Worm (Caenorhabditis elegans): ENCODE data around the gene M163.9.

M163.9 gene

ce11 chrX:14503800-14504550 lies 34.6 kb downstream of the M163.9 start, which contains the start of gene M163.1 (continued):
- TF ChIP-seq gei-17 (GFP tag; optimal IDR thresholded peaks at IDR 0.05) (no peak), Y67H2A.10 (GFP tag; conservative IDR thresholded peaks at IDR 0.05) (no peak), ceh-58 (GFP tag; IDR thresholded peaks at IDR 0.05) (no peak), athp-1 (tag; optimal IDR thresholded peaks at IDR 0.05) (no peak), egl-18 (GFP tag; IDR thresholded peaks at IDR 0.05) (no peak), tbp1 (GFP tag; optimal IDR thresholded peaks at IDR 0.05) (no peak), fkh-3 (tag; optimal IDR thresholded peaks at IDR 0.05) (no peak), mes-4 (tag; optimal IDR thresholded peaks at IDR 0.05) (no peak), ztf-22 (GFP tag; optimal IDR thresholded peaks at IDR 0.05) (no peak), ceh-79 (tag; optimal IDR thresholded peaks at IDR 0.05) (no peak), chd-7 (tag; optimal IDR thresholded peaks at IDR 0.05) (no peak), attf-6 (GFP tag; IDR thresholded peaks at IDR 0.05) (no peak), hsf-1 (GFP tag; IDR thresholded peaks at IDR 0.05) (no peak), egrh-3 (GFP tag; IDR thresholded peaks at IDR 0.05) (peak; percentile 29; the same call in 1 of the 2 replicates), C17E4.6 (GFP tag; IDR thresholded peaks at IDR 0.05) (no peak), ceh-100 (GFP tag; IDR thresholded peaks at IDR 0.05) (no peak), aptf-2 (GFP tag; conservative IDR thresholded peaks at IDR 0.05) (no peak), dox-1 (GFP tag; IDR thresholded peaks at IDR 0.05) (peak; percentile 64), F52B5.7 (tag; optimal IDR thresholded peaks at IDR 0.05) (no peak), nfya-2 (GFP tag; IDR thresholded peaks at IDR 0.05) (no peak), unc-62 (GFP tag; optimal IDR thresholded peaks at IDR 0.05) (peak; percentile 13), let-607 (tag; optimal IDR thresholded peaks at IDR 0.05) (no peak)

ce11 chrX:14504551-14504902 lies 35.1 kb downstream of the M163.9 start:
- no peak for TF ChIP-seq Y53F4B.3 (GFP tag; IDR thresholded peaks at IDR 0.05)
- TF ChIP-seq nhr-80 (tag; optimal IDR thresholded peaks at IDR 0.05) = peak; percentile 38

- TF ChIP-seq chd-7 (tag; optimal IDR thresholded peaks at IDR 0.05) = peak; percentile 52
- no peak for TF ChIP-seq attf-3 (GFP tag; conservative IDR thresholded peaks at IDR 0.05)
- TF ChIP-seq Y79H2A.3 (GFP tag; conservative IDR thresholded peaks at IDR 0.05) = no peak
- peak; percentile 16 for TF ChIP-seq tbp1 (GFP tag; optimal IDR thresholded peaks at IDR 0.05)
- no peak for TF ChIP-seq tbx-9 (tag; optimal IDR thresholded peaks at IDR 0.05; ENCODE audit: borderline replicate concordance)
- TF ChIP-seq ama-1 (optimal IDR thresholded peaks at IDR 0.05) = no peak
- TF ChIP-seq ama-1 (GFP tag; optimal IDR thresholded peaks at IDR 0.05) = no peak
- no peak for TF ChIP-seq egl-18 (GFP tag; IDR thresholded peaks at IDR 0.05)
- TF ChIP-seq ztf-26 (tag; optimal IDR thresholded peaks at IDR 0.05) = peak; percentile 18
- no peak for TF ChIP-seq mel-28 (tag; optimal IDR thresholded peaks at IDR 0.05; ENCODE audit: borderline replicate concordance)
- TF ChIP-seq cebp-1 (GFP tag; IDR thresholded peaks at IDR 0.05) = no peak
- TF ChIP-seq cebp-1 (tag; optimal IDR thresholded peaks at IDR 0.05) = peak; percentile 73
- TF ChIP-seq zfh-2 (GFP tag; conservative IDR thresholded peaks at IDR 0.05) = peak; percentile 98
- no peak for TF ChIP-seq Y67H2A.10 (GFP tag; conservative IDR thresholded peaks at IDR 0.05)
- no peak for TF ChIP-seq hsf-1 (GFP tag; IDR thresholded peaks at IDR 0.05)
- TF ChIP-seq T26A5.8 (tag; optimal IDR thresholded peaks at IDR 0.05) = no peak
- no peak for TF ChIP-seq lsl-1 (GFP tag; optimal IDR thresholded peaks at IDR 0.05)
- TF ChIP-seq attf-5 (GFP tag; optimal IDR thresholded peaks at IDR 0.05) = no peak
- TF ChIP-seq him-1 (tag; optimal IDR thresholded peaks at IDR 0.05) = no peak
- no peak for TF ChIP-seq bed-1 (GFP tag; IDR thresholded peaks at IDR 0.05)
- TF ChIP-seq hmg-20 (GFP tag; IDR thresholded peaks at IDR 0.05) = no peak
- TF ChIP-seq nhr-120 (GFP tag; IDR thresholded peaks at IDR 0.05) = no peak
- TF ChIP-seq hrde-1 (tag; optimal IDR thresholded peaks at IDR 0.05; ENCODE audit: borderline replicate concordance) = no peak
- TF ChIP-seq ekl-4 (GFP tag; IDR thresholded peaks at IDR 0.05) = no peak
- TF ChIP-seq B0035.1 (tag; optimal IDR thresholded peaks at IDR 0.05) = no peak
- TF ChIP-seq let-607 (tag; optimal IDR thresholded peaks at IDR 0.05) = no peak
- no peak for TF ChIP-seq Y95B8A.8 (GFP tag; IDR thresholded peaks at IDR 0.05)
Observed at ce11 chrX:14505578-14506353, 36.4 kb downstream of the M163.9 start.

Measured in whole organism, young adult.